Worm (Caenorhabditis elegans): ENCODE measurements around the gene K03B4.4.
A peak's percentile ranks its signal among the peaks of the same experiment; 100 is the strongest.

Gene K03B4.4

ce11 chrV:4698675-4699074 lies 16.9 kb downstream of the K03B4.4 start:
- TF ChIP-seq daf-12 (tag; optimal IDR thresholded peaks at IDR 0.05) = no peak
- no peak for TF ChIP-seq nhr-67 (tag; optimal IDR thresholded peaks at IDR 0.05)
- no peak for TF ChIP-seq nhr-23 (tag; optimal IDR thresholded peaks at IDR 0.05)
- TF ChIP-seq ama-1 (optimal IDR thresholded peaks at IDR 0.05) = no peak
- TF ChIP-seq elt-3 (tag; optimal IDR thresholded peaks at IDR 0.05) = no peak
- no peak for TF ChIP-seq R02D3.7 (tag; optimal IDR thresholded peaks at IDR 0.05)
- no peak for TF ChIP-seq pha-4 (tag; optimal IDR thresholded peaks at IDR 0.05)
- no peak for TF ChIP-seq elt-2 (tag; optimal IDR thresholded peaks at IDR 0.05)
- TF ChIP-seq sea-2 (GFP tag; optimal IDR thresholded peaks at IDR 0.05) = no peak
- no peak for TF ChIP-seq lin-39 (tag; optimal IDR thresholded peaks at IDR 0.05)
- no peak for TF ChIP-seq nhr-28 (tag; optimal IDR thresholded peaks at IDR 0.05)
- TF ChIP-seq lin-15B (tag; optimal IDR thresholded peaks at IDR 0.05) = no peak
- no peak for TF ChIP-seq nhr-25 (tag; optimal IDR thresholded peaks at IDR 0.05)
- TF ChIP-seq mml-1 (tag; optimal IDR thresholded peaks at IDR 0.05) = no peak

ce11 chrV:4700189-4700588 lies 18.4 kb downstream of the K03B4.4 start, which contains the start of gene ZC266.1:
Gene ZC266.1 (minus strand): TSS chrV:4700289.
- TF ChIP-seq sea-2 (GFP tag; optimal IDR thresholded peaks at IDR 0.05) (no peak), nhr-237 (tag; optimal IDR thresholded peaks at IDR 0.05) (no peak), eor-1 (tag; optimal IDR thresholded peaks at IDR 0.05) (no peak), elt-3 (tag; optimal IDR thresholded peaks at IDR 0.05) (no peak), ceh-82 (tag; optimal IDR thresholded peaks at IDR 0.05) (no peak), pqm-1 (tag; optimal IDR thresholded peaks at IDR 0.05) (no peak), fkh-2 (tag; optimal IDR thresholded peaks at IDR 0.05) (no peak), nfya-1 (tag; optimal IDR thresholded peaks at IDR 0.05; ENCODE audit: insufficient read depth) (no peak), lsy-12 (tag; optimal IDR thresholded peaks at IDR 0.05) (no peak), jun-1 (tag; optimal IDR thresholded peaks at IDR 0.05) (no peak), ceh-16 (tag; optimal IDR thresholded peaks at IDR 0.05) (no peak)

DNA sequence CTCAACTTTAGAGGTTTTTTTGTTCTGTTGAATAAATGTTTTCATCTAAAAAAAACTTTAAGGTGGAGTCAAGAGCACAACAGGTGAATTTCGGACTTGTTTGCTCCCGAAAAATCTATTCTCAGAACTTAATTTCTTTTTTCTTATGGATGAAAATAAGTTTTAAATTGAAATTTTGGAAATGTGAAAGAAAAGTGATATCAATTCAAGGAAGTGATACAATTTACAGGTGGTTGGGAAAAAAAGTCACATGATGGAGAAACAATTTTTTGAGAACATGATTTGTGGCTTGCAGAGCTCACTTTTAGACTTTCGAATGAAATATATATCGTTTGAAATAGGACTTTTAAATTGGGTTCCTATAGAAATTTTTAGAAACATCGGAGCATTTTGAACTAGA lies 25.9 kb downstream of the K03B4.4 start:
- TF ChIP-seq elt-2 (tag; optimal IDR thresholded peaks at IDR 0.05) (no peak), ceh-28 (tag; optimal IDR thresholded peaks at IDR 0.05) (no peak), aly-2 (tag; optimal IDR thresholded peaks at IDR 0.05) (no peak), nhr-76 (tag; optimal IDR thresholded peaks at IDR 0.05) (no peak), daf-12 (tag; optimal IDR thresholded peaks at IDR 0.05) (no peak), fkh-10 (GFP tag; optimal IDR thresholded peaks at IDR 0.05) (no peak), fos-1 (tag; optimal IDR thresholded peaks at IDR 0.05) (no peak), elt-1 (tag; optimal IDR thresholded peaks at IDR 0.05) (no peak), pqm-1 (tag; optimal IDR thresholded peaks at IDR 0.05) (no peak), lin-39 (tag; optimal IDR thresholded peaks at IDR 0.05) (no peak), mdl-1 (tag; optimal IDR thresholded peaks at IDR 0.05) (no peak), R02D3.7 (tag; optimal IDR thresholded peaks at IDR 0.05) (no peak), ceh-16 (tag; optimal IDR thresholded peaks at IDR 0.05) (no peak)

- TF ChIP-seq ama-1 (optimal IDR thresholded peaks at IDR 0.05) (no peak), nhr-76 (tag; optimal IDR thresholded peaks at IDR 0.05) (no peak), ceh-9 (tag; optimal IDR thresholded peaks at IDR 0.05) (no peak), elt-3 (tag; optimal IDR thresholded peaks at IDR 0.05) (no peak), lsy-12 (tag; optimal IDR thresholded peaks at IDR 0.05) (no peak), pha-4 (tag; optimal IDR thresholded peaks at IDR 0.05) (no peak), ceh-28 (tag; optimal IDR thresholded peaks at IDR 0.05) (no peak), fkh-10 (GFP tag; optimal IDR thresholded peaks at IDR 0.05) (no peak), skn-1 (tag; optimal IDR thresholded peaks at IDR 0.05) (no peak), nhr-25 (tag; optimal IDR thresholded peaks at IDR 0.05) (no peak), ZK546.5 (tag; optimal IDR thresholded peaks at IDR 0.05) (no peak), zag-1 (tag; optimal IDR thresholded peaks at IDR 0.05) (no peak), nhr-237 (tag; optimal IDR thresholded peaks at IDR 0.05) (no peak), pqm-1 (tag; optimal IDR thresholded peaks at IDR 0.05) (no peak), hmg-11 (tag; optimal IDR thresholded peaks at IDR 0.05) (no peak)
Measured at ce11 chrV:4710464-4710863, 28.7 kb downstream of the K03B4.4 start, which contains the start of gene oac-24. Gene oac-24 (plus strand): TSS chrV:4710764.

DNA sequence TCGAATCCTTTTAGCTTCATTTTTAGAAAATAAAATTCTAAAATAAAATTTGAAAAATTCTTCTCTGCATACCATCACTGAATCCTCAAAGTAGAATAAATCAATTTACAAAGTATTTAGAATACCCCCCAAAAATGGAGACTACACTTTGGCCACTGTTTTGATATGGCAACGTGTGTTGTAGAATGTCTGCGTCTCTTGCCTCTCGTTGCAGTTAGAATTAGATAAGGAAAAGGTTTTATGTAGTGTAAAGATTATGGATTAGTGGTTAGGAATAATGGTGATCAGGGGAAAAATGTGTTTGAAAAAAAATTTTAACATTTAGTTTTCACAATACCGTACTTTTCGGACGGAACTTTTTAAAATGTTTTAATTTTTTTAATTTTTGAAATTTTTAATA lies 38.2 kb downstream of the K03B4.4 start, which contains the start of gene prx-6:
TSS of gene prx-6 (minus strand) at position 129 of the 400 bp plus-strand sequence.
- peak; percentile 50 for TF ChIP-seq pqm-1 (tag; optimal IDR thresholded peaks at IDR 0.05)
- no peak for TF ChIP-seq ztf-11 (tag; optimal IDR thresholded peaks at IDR 0.05)
- TF ChIP-seq elt-2 (tag; optimal IDR thresholded peaks at IDR 0.05) = peak; percentile 78
- no peak for TF ChIP-seq ama-1 (optimal IDR thresholded peaks at IDR 0.05)
- no peak for TF ChIP-seq fos-1 (tag; optimal IDR thresholded peaks at IDR 0.05)

Measured in whole organism, L3 larva.